Fruit fly (Drosophila melanogaster) whole organism, adult: ENCODE measurements around the gene CG13398.

ENCODE experiments used
- CG14711 ChIP-seq: fragments of 200-800 bp; sonication (Bioruptor generic); optimal IDR thresholded peaks from 2 replicates; lab custom pipeline; 2018; ENCODE audit warnings: missing biosample characterization, mild to moderate bottlenecking, missing genetic modification characterization, moderate library complexity
- CG1620 ChIP-seq: fragments of 200-800 bp; sonication (Bioruptor generic); optimal IDR thresholded peaks from 2 replicates; lab custom pipeline; 2016; ENCODE audit warnings: missing biosample characterization, missing genetic modification characterization
- CG33017 ChIP-seq: fragments of 200-800 bp; sonication (Bioruptor generic); optimal IDR thresholded peaks from 2 replicates; lab custom pipeline; 2018; ENCODE audit warnings: missing biosample characterization, mild to moderate bottlenecking, missing genetic modification characterization, moderate library complexity
- CG7101 ChIP-seq: fragments of 200-800 bp; sonication (Bioruptor generic); optimal IDR thresholded peaks from 2 replicates; lab custom pipeline; 2018; ENCODE audit warnings: missing biosample characterization, mild to moderate bottlenecking, missing genetic modification characterization, moderate library complexity
- Crg-1 ChIP-seq: fragments of 200-800 bp; sonication (Bioruptor generic); optimal IDR thresholded peaks from 2 replicates; lab custom pipeline; 2016; ENCODE audit warnings: missing biosample characterization, missing genetic modification characterization
- Hr96 ChIP-seq: fragments of 200-800 bp; sonication (Bioruptor generic); optimal IDR thresholded peaks from 2 replicates; lab custom pipeline; 2016; ENCODE audit warnings: missing biosample characterization, missing genetic modification characterization
- cnc ChIP-seq, 2 experiments: fragments of >200 bp; optimal IDR thresholded peaks; 2 replicates each; lab custom pipeline; 2017
- ovo ChIP-seq: fragments of 200-800 bp; sonication (Bioruptor generic); optimal IDR thresholded peaks from 2 replicates; lab custom pipeline; 2016; ENCODE audit warnings: missing biosample characterization, missing genetic modification characterization
- pad ChIP-seq: fragments of 200-800 bp; sonication (Bioruptor generic); optimal IDR thresholded peaks from 3 replicates; lab custom pipeline; 2017; ENCODE audit warnings: missing biosample characterization, missing genetic modification characterization, mild to moderate bottlenecking, moderate library complexity, missing genetic modification reagents
- tj ChIP-seq: fragments of 200-800 bp; sonication (Bioruptor generic); optimal IDR thresholded peaks from 3 replicates; lab custom pipeline; 2017; ENCODE audit warnings: missing biosample characterization, mild to moderate bottlenecking, missing genetic modification characterization, moderate library complexity
- toe ChIP-seq: fragments of 200-800 bp; sonication (Bioruptor generic); optimal IDR thresholded peaks from 2 replicates; lab custom pipeline; 2016; ENCODE audit warnings: missing biosample characterization, missing genetic modification characterization

dm6 chr2L:8432130-8432529, 17.1 kb upstream of the CG13398 start:
- TF ChIP-seq cnc (optimal IDR thresholded peaks at IDR 0.05; lab: Kevin White, UChicago) (no peak), CG7101 (no peak), CG1620 (no peak), toe (GFP tag; lab: Kevin White, UChicago) (no peak), CG14711 (tag; lab: Kevin White, UChicago) (no peak), Crg-1 (no peak), pad (GFP tag; lab: Kevin White, UChicago) (no peak), Hr96 (no peak), ovo (GFP tag; lab: Kevin White, UChicago) (no peak), CG33017 (tag; lab: Kevin White, UChicago) (no peak), tj (GFP tag; lab: Kevin White, UChicago) (no peak)
